Worm (Caenorhabditis elegans): ENCODE measurements around the gene Y51A2A.5.

The Y51A2A.5 gene

DNA sequence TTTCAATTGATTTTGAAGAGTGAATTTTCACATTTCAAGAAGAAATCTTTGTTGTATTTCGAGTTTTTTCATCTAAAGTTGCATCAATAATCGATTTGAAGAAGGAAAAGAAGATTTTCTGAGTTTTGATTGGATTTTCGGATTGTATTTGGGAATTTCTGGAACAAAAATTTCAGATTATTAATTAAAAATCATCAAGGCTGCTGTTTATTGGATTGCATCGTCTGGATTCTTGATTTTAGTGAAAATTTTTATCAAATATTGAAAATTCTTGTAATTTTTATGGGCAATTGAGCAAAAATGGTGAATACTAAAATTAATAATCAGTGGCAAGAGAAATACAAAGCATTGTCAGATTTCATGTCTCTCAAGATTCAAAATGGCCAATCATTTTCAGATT lies at the start of gene Y51A2A.5:
Y51A2A.5 (plus strand) TSS at position 301 of the 400 bp plus-strand sequence.
- TF ChIP-seq zip-8 (tag; optimal IDR thresholded peaks at IDR 0.05) (no peak), cnd-1 (tag; optimal IDR thresholded peaks at IDR 0.05) (no peak), mls-2 (tag; optimal IDR thresholded peaks at IDR 0.05) (no peak), ceh-39 (tag; optimal IDR thresholded peaks at IDR 0.05) (no peak), bed-3 (GFP tag; optimal IDR thresholded peaks at IDR 0.05) (no peak)

DNA sequence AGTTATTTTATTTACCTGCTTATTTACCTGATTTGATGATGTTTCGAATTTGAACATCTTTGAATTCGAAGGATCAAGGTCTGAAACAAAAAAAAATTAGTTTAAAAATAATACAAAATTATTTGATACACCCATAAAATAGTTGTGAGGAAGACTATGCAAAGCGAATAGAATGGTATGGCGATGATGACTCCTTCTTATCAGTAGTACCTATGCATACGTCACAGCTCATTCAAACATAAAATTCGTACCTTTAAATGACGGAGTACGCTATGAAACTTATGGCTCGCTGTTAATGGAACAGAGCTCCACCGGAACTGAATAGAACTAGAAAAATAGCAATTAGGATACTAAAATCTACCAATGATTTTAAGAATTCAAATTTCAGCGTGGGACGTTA lies 46.4 kb upstream of the Y51A2A.5 start, which contains the start of gene R10E8.1:
R10E8.1 (minus strand) TSS at position 178 of the 400 bp plus-strand sequence.
- TF ChIP-seq M03D4.4 (tag; optimal IDR thresholded peaks at IDR 0.05) (no peak), lsy-2 (tag; optimal IDR thresholded peaks at IDR 0.05) (no peak), unc-120 (tag; optimal IDR thresholded peaks at IDR 0.05; ENCODE audit: poor library complexity, severe bottlenecking) (no peak), sem-2 (GFP tag; optimal IDR thresholded peaks at IDR 0.05) (no peak), mep-1 (tag; optimal IDR thresholded peaks at IDR 0.05) (no peak), nhr-28 (tag; optimal IDR thresholded peaks at IDR 0.05) (no peak), elt-1 (tag; optimal IDR thresholded peaks at IDR 0.05; ENCODE audit: borderline replicate concordance, insufficient read depth) (no peak), mls-2 (tag; optimal IDR thresholded peaks at IDR 0.05) (no peak)

DNA sequence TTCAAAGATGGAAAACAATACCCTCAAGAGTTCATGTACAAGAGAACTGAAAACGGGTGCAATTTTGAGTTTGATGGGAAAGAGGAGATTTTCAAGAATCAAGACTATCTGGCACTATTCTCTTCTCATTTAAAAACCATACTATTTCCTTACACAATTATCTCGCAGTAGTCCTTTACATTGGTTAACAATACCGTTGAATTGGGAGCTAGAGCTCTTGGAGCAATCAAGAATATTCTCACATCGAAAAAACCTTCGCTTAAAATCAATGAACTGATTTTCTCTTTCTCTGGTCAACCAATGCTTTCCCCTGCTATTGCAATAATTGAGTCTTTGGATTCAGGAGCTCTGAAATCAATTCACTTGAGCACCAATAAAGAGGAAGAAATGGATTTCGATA lies 45.1 kb upstream of the Y51A2A.5 start, which contains the start of gene R10E8.2:
R10E8.2 (plus strand) TSS at position 301 of the 400 bp plus-strand sequence.
- TF ChIP-seq elt-1 (tag; optimal IDR thresholded peaks at IDR 0.05; ENCODE audit: borderline replicate concordance, insufficient read depth) (no peak), sptf-1 (tag; optimal IDR thresholded peaks at IDR 0.05) (no peak), M03D4.4 (tag; optimal IDR thresholded peaks at IDR 0.05) (no peak), bed-3 (GFP tag; optimal IDR thresholded peaks at IDR 0.05) (no peak), nhr-2 (tag; optimal IDR thresholded peaks at IDR 0.05) (no peak), pha-4 (tag; optimal IDR thresholded peaks at IDR 0.05) (no peak), hlh-1 (tag; optimal IDR thresholded peaks at IDR 0.05) (no peak), blmp-1 (tag; optimal IDR thresholded peaks at IDR 0.05) (no peak), unc-62 (GFP tag; optimal IDR thresholded peaks at IDR 0.05) (no peak), ham-2 (GFP tag; optimal IDR thresholded peaks at IDR 0.05) (no peak), zip-8 (tag; optimal IDR thresholded peaks at IDR 0.05) (no peak)

DNA sequence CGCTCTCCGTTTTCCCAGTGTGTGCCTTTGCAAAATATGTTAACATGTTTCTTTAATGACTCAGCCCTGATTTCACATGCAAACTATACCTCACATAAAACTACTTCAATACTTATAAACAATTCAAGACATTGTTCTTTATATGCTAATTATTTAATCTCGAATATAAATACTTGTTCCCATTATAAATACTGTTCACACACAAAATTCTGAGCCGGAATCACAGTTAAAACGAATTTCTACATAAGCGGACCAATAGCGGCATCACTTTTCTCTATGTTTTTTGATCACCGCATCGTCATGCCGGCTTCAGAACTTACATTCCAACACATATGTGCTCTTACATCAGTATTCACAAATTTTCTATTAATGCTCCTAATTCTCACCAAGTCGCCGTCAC lies 44.1 kb upstream of the Y51A2A.5 start, which contains the start of gene R10E8.5:
R10E8.5 (plus strand) TSS at position 301 of the 400 bp plus-strand sequence.
- no peak for TF ChIP-seq lin-32 (GFP tag; optimal IDR thresholded peaks at IDR 0.05)
- no peak for TF ChIP-seq nhr-76 (tag; optimal IDR thresholded peaks at IDR 0.05)
- TF ChIP-seq unc-120 (tag; optimal IDR thresholded peaks at IDR 0.05; ENCODE audit: poor library complexity, severe bottlenecking): no peak
- TF ChIP-seq snpc-4 (tag; optimal IDR thresholded peaks at IDR 0.05): no peak
- no peak for TF ChIP-seq sem-2 (GFP tag; optimal IDR thresholded peaks at IDR 0.05)
- TF ChIP-seq ceh-43 (GFP tag; optimal IDR thresholded peaks at IDR 0.05): no peak

DNA sequence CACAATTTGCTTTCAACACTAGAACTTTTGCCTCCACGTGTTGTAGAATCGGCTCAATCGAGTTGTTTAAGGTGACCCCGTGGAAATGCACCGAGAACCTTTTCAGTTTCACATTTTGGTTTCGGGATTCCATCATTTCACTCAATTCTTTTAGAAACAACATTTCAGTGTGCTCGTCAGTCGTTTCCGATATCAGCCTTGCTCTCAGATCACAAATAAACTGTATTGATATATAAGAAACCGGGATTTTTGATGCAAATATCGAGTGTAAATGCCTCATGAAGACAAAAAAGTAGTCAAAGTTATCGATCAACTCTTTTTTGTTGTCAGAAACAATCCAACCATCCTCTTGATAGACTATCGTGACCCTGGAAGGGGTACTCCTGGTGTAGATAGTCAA lies 33.1 kb upstream of the Y51A2A.5 start:
- TF ChIP-seq mls-2 (tag; optimal IDR thresholded peaks at IDR 0.05) (no peak), mep-1 (tag; optimal IDR thresholded peaks at IDR 0.05) (no peak), nhr-76 (tag; optimal IDR thresholded peaks at IDR 0.05) (no peak)

DNA sequence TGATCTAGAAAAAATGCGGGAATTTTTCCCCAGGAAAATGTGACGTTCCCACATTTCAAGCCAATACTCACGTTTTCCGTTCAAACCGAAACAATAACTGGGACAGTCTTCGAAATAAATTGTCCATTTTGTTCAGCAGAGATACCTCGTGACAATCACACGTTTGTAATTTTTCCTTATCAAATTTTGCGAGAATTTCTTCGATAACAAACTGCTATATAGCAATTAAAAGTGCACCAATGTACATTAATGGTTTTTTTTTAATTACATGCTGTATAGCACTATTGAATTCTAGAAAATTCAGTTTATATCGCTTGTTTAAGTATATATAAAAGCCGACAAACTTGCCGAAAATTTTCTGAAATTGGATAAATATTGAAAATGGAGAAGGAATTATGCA lies 32.4 kb upstream of the Y51A2A.5 start, which contains the start of gene R10E8.6:
R10E8.6 (minus strand) TSS at position 154 of the 400 bp plus-strand sequence.
- TF ChIP-seq nhr-12 (tag; optimal IDR thresholded peaks at IDR 0.05): no peak
- TF ChIP-seq tbx-8 (GFP tag; optimal IDR thresholded peaks at IDR 0.05): no peak
- TF ChIP-seq elt-1 (tag; optimal IDR thresholded peaks at IDR 0.05; ENCODE audit: borderline replicate concordance, insufficient read depth): no peak
- TF ChIP-seq hlh-1 (tag; optimal IDR thresholded peaks at IDR 0.05): no peak
- no peak for TF ChIP-seq ham-2 (GFP tag; optimal IDR thresholded peaks at IDR 0.05)
- no peak for TF ChIP-seq sem-2 (GFP tag; optimal IDR thresholded peaks at IDR 0.05)
- no peak for TF ChIP-seq mls-2 (tag; optimal IDR thresholded peaks at IDR 0.05)

DNA sequence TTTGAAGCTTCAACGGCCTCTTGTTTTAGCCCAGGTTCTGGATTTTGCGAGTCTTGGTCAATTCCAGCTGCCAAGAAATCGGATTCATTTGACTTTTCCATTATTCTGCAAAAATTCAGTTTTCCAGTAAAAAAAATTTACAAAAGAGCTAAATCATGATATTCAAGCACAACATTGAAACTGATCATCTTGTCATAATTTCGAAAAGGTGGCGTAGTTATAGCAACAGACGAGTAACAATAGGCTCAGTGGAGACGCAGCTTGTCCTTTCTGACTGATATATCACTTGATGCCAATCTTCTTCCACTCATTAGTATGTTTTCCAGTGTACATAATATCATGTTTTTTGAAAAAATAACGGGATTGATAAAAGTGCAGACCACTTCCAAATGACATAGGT lies 29.9 kb upstream of the Y51A2A.5 start, which contains the start of gene fbxa-213:
fbxa-213 (minus strand) TSS at position 101 of the 400 bp plus-strand sequence.
- TF ChIP-seq mab-5 (tag; optimal IDR thresholded peaks at IDR 0.05): no peak
- TF ChIP-seq ztf-11 (tag; optimal IDR thresholded peaks at IDR 0.05): no peak
- no peak for TF ChIP-seq nhr-2 (tag; optimal IDR thresholded peaks at IDR 0.05)
- TF ChIP-seq lin-32 (GFP tag; optimal IDR thresholded peaks at IDR 0.05): no peak
- TF ChIP-seq ces-1 (GFP tag; optimal IDR thresholded peaks at IDR 0.05): no peak
- no peak for TF ChIP-seq nhr-76 (tag; optimal IDR thresholded peaks at IDR 0.05)
- TF ChIP-seq elt-3 (tag; optimal IDR thresholded peaks at IDR 0.05): no peak
- no peak for TF ChIP-seq blmp-1 (tag; optimal IDR thresholded peaks at IDR 0.05)
- no peak for TF ChIP-seq unc-62 (GFP tag; optimal IDR thresholded peaks at IDR 0.05)
- TF ChIP-seq hlh-1 (tag; optimal IDR thresholded peaks at IDR 0.05): no peak
- TF ChIP-seq nhr-28 (tag; optimal IDR thresholded peaks at IDR 0.05): no peak
- no peak for TF ChIP-seq bed-3 (GFP tag; optimal IDR thresholded peaks at IDR 0.05)
- no peak for TF ChIP-seq unc-39 (tag; optimal IDR thresholded peaks at IDR 0.05)

Measured in whole organism, mixed stage, embryonic.